Worm (Caenorhabditis elegans) whole organism, midembryonic: Measurements from ENCODE around the gene Y60A3A.8.

Experiments
- med-1 ChIP-seq: sonication (generic microtip); optimal IDR thresholded peaks from 2 replicates; lab custom pipeline; 2017; ENCODE audit warnings: missing genetic modification characterization, mild to moderate bottlenecking, missing compliant biosample characterization, antibody characterized with exemption, missing genetic modification reagents; ENCODE audit not compliant: insufficient read depth
- tab-1 ChIP-seq: fragments of 200-800 bp; sonication (Bioruptor generic); IDR thresholded peaks from 2 replicates; pipeline ENCODE4 v1.3.6; 2022; ENCODE audit warnings: missing genetic modification characterization, missing compliant biosample characterization
- ztf-23 ChIP-seq: fragments of 200-800 bp; sonication (Bioruptor generic); IDR thresholded peaks from 2 replicates; pipeline ENCODE4 v1.3.6; 2022; ENCODE audit warnings: missing genetic modification reagents, missing genetic modification characterization, missing compliant biosample characterization
- ztf-29 ChIP-seq: fragments of 200-800 bp; sonication (Bioruptor generic); IDR thresholded peaks from 2 replicates; pipeline ENCODE4 v1.3.6; 2022; ENCODE audit warnings: missing genetic modification reagents, missing genetic modification characterization, missing compliant biosample characterization

Gene Y60A3A.8

ce11 chrV:20002194-20002593 is 52.4 kb downstream of the Y60A3A.8 start:
- TF ChIP-seq ztf-29 (GFP tag; lab: Robert Waterston, UW): peak; percentile 76; the same call in 1 of the 2 replicates
- TF ChIP-seq tab-1 (GFP tag; lab: Robert Waterston, UW): no peak

- no peak for TF ChIP-seq ztf-23 (GFP tag; lab: Robert Waterston, UW)
- TF ChIP-seq med-1 (GFP tag; lab: Kevin White, UChicago): no peak
Measured at ce11 chrV:20004385-20004784, 54.6 kb downstream of the Y60A3A.8 start, which contains the start of gene unc-51. TSS of gene unc-51 (minus strand) at chrV:20004485.
